Fruit fly (Drosophila melanogaster) S2 (cell line): ENCODE results near the gene CG7514.

Experiments used
- CG8478 ChIP-seq: fragments of >200 bp; optimal IDR thresholded peaks from 2 replicates; lab custom pipeline; 2018
- CTCF ChIP-seq, 2 experiments: fragments of >200 bp; optimal IDR thresholded peaks; 2 replicates each; lab custom pipeline; 2018

- TF ChIP-seq CG8478 (lab: Kevin White, UChicago), result no peak
- TF ChIP-seq CTCF (optimal IDR thresholded peaks at IDR 0.05; lab: Kevin White, UChicago), result no peak
Observed at dm6 chr3L:4720510-4721157, 32.1 kb upstream of the CG7514 start.
